Worm (Caenorhabditis elegans) whole organism, L4 larva: Measurements from ENCODE around the gene shc-2.

Source experiments
- D1046.2 ChIP-seq: fragments of 200-800 bp; sonication (Bioruptor generic); IDR thresholded peaks from 2 replicates; pipeline ENCODE4 v1.3.6; 2022; ENCODE audit warnings: missing genetic modification characterization, missing compliant biosample characterization
- F37D6.2 ChIP-seq: sonication (generic microtip); optimal IDR thresholded peaks from 2 replicates; lab custom pipeline; 2016; ENCODE audit warnings: mild to moderate bottlenecking, missing genetic modification characterization, missing compliant biosample characterization
- Y5F2A.4 ChIP-seq: fragments of 200-800 bp; sonication (Bioruptor generic); optimal IDR thresholded peaks from 2 replicates; lab custom pipeline; 2018; ENCODE audit warnings: mild to moderate bottlenecking, missing genetic modification characterization, missing compliant biosample characterization
- ZK337.2 ChIP-seq: fragments of 200-800 bp; sonication (Bioruptor generic); IDR thresholded peaks from 2 replicates; pipeline ENCODE4 v1.3.6; 2022; ENCODE audit warnings: missing genetic modification reagents, missing genetic modification characterization, missing compliant biosample characterization
- ZK546.5 ChIP-seq, 2 experiments: sonication (generic microtip); optimal IDR thresholded peaks; 2 replicates each; lab custom pipeline; 2017; ENCODE audit warnings: missing biosample characterization in 2 of 2, missing genetic modification characterization in 2 of 2
- aha-1 ChIP-seq: fragments of 150-350 bp; peaks from one replicate; lab custom pipeline; 2014; ENCODE audit warnings: missing biosample characterization, missing genetic modification characterization
- ama-1 ChIP-seq: fragments of 150-350 bp; optimal IDR thresholded peaks from 2 replicates; lab custom pipeline; 2014; ENCODE audit warnings: inconsistent platforms, mixed read lengths
- arid-1 ChIP-seq: fragments of 200-800 bp; sonication (Bioruptor generic); conservative IDR thresholded peaks from 2 replicates; pipeline ENCODE4 v1.3.6; 2022; ENCODE audit warnings: missing genetic modification reagents, missing genetic modification characterization, missing compliant biosample characterization
- attf-4 ChIP-seq: sonication (generic microtip); optimal IDR thresholded peaks from 3 replicates; lab custom pipeline; 2017; ENCODE audit warnings: missing biosample characterization, missing genetic modification characterization
- ceh-20 ChIP-seq: fragments of 200-800 bp; sonication (Bioruptor generic); IDR thresholded peaks from 2 replicates; pipeline ENCODE4 v1.3.6; 2022; ENCODE audit warnings: missing genetic modification reagents, missing genetic modification characterization, missing compliant biosample characterization
- ceh-28 ChIP-seq: fragments of 150-350 bp; optimal IDR thresholded peaks from 2 replicates; lab custom pipeline; 2014; ENCODE audit warnings: missing biosample characterization, missing genetic modification reagents, missing genetic modification characterization
- ceh-44 ChIP-seq: fragments of 200-800 bp; sonication (Bioruptor generic); IDR thresholded peaks from 2 replicates; pipeline ENCODE4 v1.3.6; 2022; ENCODE audit warnings: missing genetic modification reagents, missing genetic modification characterization, missing compliant biosample characterization
- ctbp-1 ChIP-seq: fragments of 200-800 bp; sonication (Bioruptor generic); IDR thresholded peaks from 2 replicates; pipeline ENCODE4 v1.3.6; 2022; ENCODE audit warnings: missing genetic modification reagents, missing genetic modification characterization, missing compliant biosample characterization
- daf-16 ChIP-seq, 3 experiments: sonication (generic microtip); optimal IDR thresholded peaks; 2 replicates each; lab custom pipeline; 2016 to 2017; ENCODE audit warnings: missing genetic modification characterization in 3 of 3, missing genetic modification reagents in 3 of 3, mild to moderate bottlenecking in 2 of 3, missing compliant biosample characterization in 2 of 3, missing biosample characterization in 1 of 3, moderate library complexity in 1 of 3
- dmd-6 ChIP-seq: fragments of 200-800 bp; sonication (Bioruptor generic); IDR thresholded peaks from 2 replicates; pipeline ENCODE4 v1.3.6; 2022; ENCODE audit warnings: missing genetic modification reagents, missing genetic modification characterization, missing compliant biosample characterization
- dmd-8 ChIP-seq: fragments of 200-800 bp; sonication (Bioruptor generic); IDR thresholded peaks from 2 replicates; pipeline ENCODE4 v1.3.6; 2022; ENCODE audit warnings: missing genetic modification characterization, missing compliant biosample characterization
- dpl-1 ChIP-seq: fragments of 150-350 bp; optimal IDR thresholded peaks from 2 replicates; lab custom pipeline; 2014; ENCODE audit warnings: missing biosample characterization, missing genetic modification reagents, missing genetic modification characterization
- dve-1 ChIP-seq: sonication (generic microtip); optimal IDR thresholded peaks from 2 replicates; lab custom pipeline; 2017; ENCODE audit warnings: antibody characterized with exemption, mild to moderate bottlenecking, missing genetic modification characterization, missing compliant biosample characterization; ENCODE audit not compliant: insufficient read depth
- hmg-1.1 ChIP-seq: fragments of 200-800 bp; sonication (Bioruptor generic); IDR thresholded peaks from 2 replicates; pipeline ENCODE4 v1.3.6; 2022; ENCODE audit warnings: missing genetic modification reagents, missing genetic modification characterization, missing compliant biosample characterization
- lin-1 ChIP-seq: fragments of 200-800 bp; sonication (Bioruptor generic); IDR thresholded peaks from 2 replicates; pipeline ENCODE4 v1.3.6; 2022; ENCODE audit warnings: missing genetic modification reagents, missing genetic modification characterization, missing compliant biosample characterization
- lin-13 ChIP-seq: fragments of 150-350 bp; optimal IDR thresholded peaks from 2 replicates; lab custom pipeline; 2014; ENCODE audit warnings: missing biosample characterization, missing genetic modification reagents, missing genetic modification characterization
- lin-38 ChIP-seq: fragments of 200-800 bp; sonication (Bioruptor generic); IDR thresholded peaks from 2 replicates; pipeline ENCODE4 v1.3.6; 2022; ENCODE audit warnings: missing genetic modification reagents, missing genetic modification characterization, missing compliant biosample characterization
- mdl-1 ChIP-seq, 2 experiments: fragments of 150-350 bp in 1 of 2; sonication (generic microtip) in 1 of 2; optimal IDR thresholded peaks; 2 replicates each; lab custom pipeline; 2014 to 2017; ENCODE audit warnings: missing biosample characterization in 2 of 2, missing genetic modification characterization in 2 of 2
- mdt-29 ChIP-seq: fragments of 200-800 bp; sonication (Bioruptor generic); IDR thresholded peaks from 2 replicates; pipeline ENCODE4 v1.3.6; 2022; ENCODE audit warnings: missing genetic modification reagents, missing genetic modification characterization, missing compliant biosample characterization
- nhr-102 ChIP-seq: sonication (generic microtip); optimal IDR thresholded peaks from 2 replicates; lab custom pipeline; 2016; ENCODE audit warnings: mild to moderate bottlenecking, missing genetic modification characterization, moderate library complexity, missing compliant biosample characterization
- nhr-11 ChIP-seq: fragments of 150-350 bp; optimal IDR thresholded peaks from 2 replicates; lab custom pipeline; 2014; ENCODE audit warnings: missing biosample characterization, missing genetic modification characterization
- nhr-111 ChIP-seq: fragments of 200-800 bp; sonication (Bioruptor generic); optimal IDR thresholded peaks from 2 replicates; lab custom pipeline; 2018; ENCODE audit warnings: mild to moderate bottlenecking, missing genetic modification characterization, missing compliant biosample characterization
- nhr-237 ChIP-seq: sonication (generic microtip); optimal IDR thresholded peaks from 2 replicates; lab custom pipeline; 2017; ENCODE audit warnings: missing biosample characterization, missing genetic modification characterization
- nhr-28 ChIP-seq: fragments of 150-350 bp; optimal IDR thresholded peaks from 2 replicates; lab custom pipeline; 2014; ENCODE audit warnings: missing biosample characterization, missing genetic modification characterization
- nhr-41 ChIP-seq: fragments of 200-800 bp; sonication (Bioruptor generic); IDR thresholded peaks from 2 replicates; pipeline ENCODE4 v1.3.6; 2022; ENCODE audit warnings: missing genetic modification reagents, missing genetic modification characterization, missing compliant biosample characterization
- nhr-6 ChIP-seq: fragments of 150-350 bp; optimal IDR thresholded peaks from 2 replicates; lab custom pipeline; 2014; ENCODE audit warnings: missing biosample characterization, missing genetic modification characterization
- pha-4 ChIP-seq, 2 experiments: fragments of 150-350 bp in 1 of 2; fragments of 200-800 bp in 1 of 2; sonication (Bioruptor generic) in 1 of 2; IDR thresholded peaks in 1 of 2; optimal IDR thresholded peaks in 1 of 2; 2 replicates each; pipeline versions ENCODE4 v1.3.6 to Lab custom; 2014 to 2022; ENCODE audit warnings: missing genetic modification characterization in 2 of 2, missing genetic modification reagents in 2 of 2, missing biosample characterization in 1 of 2, missing compliant biosample characterization in 1 of 2
- rbr-2 ChIP-seq: sonication (generic microtip); optimal IDR thresholded peaks from 2 replicates; lab custom pipeline; 2016; ENCODE audit warnings: missing genotype, missing genetic modification characterization, missing compliant biosample characterization
- skn-1 ChIP-seq: fragments of 150-350 bp; optimal IDR thresholded peaks from 2 replicates; lab custom pipeline; 2014; ENCODE audit warnings: missing biosample characterization, missing genetic modification characterization
- snpc-1.2 ChIP-seq: fragments of 200-800 bp; sonication (Bioruptor generic); IDR thresholded peaks from 2 replicates; pipeline ENCODE4 v1.3.6; 2022; ENCODE audit warnings: missing genetic modification reagents, missing genetic modification characterization, missing compliant biosample characterization
- snpc-4 ChIP-seq: fragments of 150-350 bp; optimal IDR thresholded peaks from 2 replicates; lab custom pipeline; 2014; ENCODE audit warnings: missing biosample characterization, missing genetic modification characterization
- spr-1 ChIP-seq: sonication (generic microtip); optimal IDR thresholded peaks from 2 replicates; lab custom pipeline; 2016; ENCODE audit warnings: mild to moderate bottlenecking, missing genetic modification characterization, missing compliant biosample characterization
- spr-3 ChIP-seq: fragments of 200-800 bp; sonication (Bioruptor generic); optimal IDR thresholded peaks from 2 replicates; lab custom pipeline; 2018; ENCODE audit warnings: mild to moderate bottlenecking, missing genetic modification characterization, missing compliant biosample characterization
- unc-62 ChIP-seq, 3 experiments: fragments of 150-350 bp in 1 of 3; sonication (generic microtip); optimal IDR thresholded peaks in 2 of 3; peaks in 1 of 3; 1 replicate in 1 of 3; 2 replicates in 2 of 3; lab custom pipeline; 2014 to 2017; ENCODE audit warnings: missing biosample characterization in 3 of 3, missing genetic modification characterization in 3 of 3, missing genetic modification reagents in 3 of 3, missing genotype in 1 of 3
- vab-7 ChIP-seq: fragments of 200-800 bp; sonication (Bioruptor generic); IDR thresholded peaks from 2 replicates; pipeline ENCODE4 v1.3.6; 2022; ENCODE audit warnings: missing genetic modification reagents, missing genetic modification characterization, missing compliant biosample characterization
- zag-1 ChIP-seq: fragments of 150-350 bp; optimal IDR thresholded peaks from 2 replicates; lab custom pipeline; 2014; ENCODE audit warnings: missing biosample characterization, missing genetic modification characterization
- zfp-2 ChIP-seq: sonication (generic microtip); optimal IDR thresholded peaks from 2 replicates; lab custom pipeline; 2016; ENCODE audit warnings: mild to moderate bottlenecking, missing genetic modification characterization, missing compliant biosample characterization

Gene shc-2

DNA sequence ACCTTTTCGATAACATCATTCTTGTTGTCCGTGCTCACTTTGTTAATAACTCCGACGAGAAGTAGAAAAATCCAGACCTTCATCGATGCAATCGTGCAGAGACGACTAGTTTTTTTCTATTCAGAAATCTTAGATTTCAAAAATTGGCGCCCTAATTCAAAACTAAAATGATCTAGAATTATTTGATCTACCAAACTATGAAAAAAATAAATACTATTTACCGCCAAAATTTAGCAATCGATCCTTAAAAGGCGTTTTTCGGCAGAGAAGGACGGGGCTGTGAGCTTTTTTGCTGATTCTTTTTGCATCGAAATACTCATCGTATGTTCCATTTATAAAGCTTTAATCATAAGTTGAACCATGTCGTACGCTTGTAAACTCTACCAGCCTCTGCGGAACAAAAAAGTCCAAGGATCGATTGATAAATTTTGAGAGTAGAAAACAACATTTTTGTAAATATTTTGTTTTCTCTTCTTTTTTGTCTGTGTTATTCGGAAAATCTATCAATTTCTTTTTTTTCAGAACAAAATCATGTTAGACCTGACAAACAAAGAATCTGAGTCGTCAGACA, 19.5 kb upstream of the shc-2 start, which contains the start of the genes try-1 and zyg-12:
Gene try-1 (minus strand): TSS at position 148 of the 571 bp plus-strand sequence.
Gene zyg-12 (plus strand): TSS at position 521 of the 571 bp plus-strand sequence.
- no peak for TF ChIP-seq rbr-2 (tag; lab: Kevin White, UChicago)
- peak; percentile 42; the same call in 1 of the 2 replicates for TF ChIP-seq lin-38 (GFP tag; lab: Robert Waterston, UW)
- no peak for TF ChIP-seq nhr-11 (tag; lab: Kevin White, UChicago)
- TF ChIP-seq skn-1 (tag; lab: Kevin White, UChicago) = no peak
- TF ChIP-seq pha-4 (GFP tag; IDR thresholded peaks at IDR 0.05; lab: Robert Waterston, UW) = no peak
- TF ChIP-seq pha-4 (tag; optimal IDR thresholded peaks at IDR 0.05; lab: Kevin White, UChicago) = no peak

DNA sequence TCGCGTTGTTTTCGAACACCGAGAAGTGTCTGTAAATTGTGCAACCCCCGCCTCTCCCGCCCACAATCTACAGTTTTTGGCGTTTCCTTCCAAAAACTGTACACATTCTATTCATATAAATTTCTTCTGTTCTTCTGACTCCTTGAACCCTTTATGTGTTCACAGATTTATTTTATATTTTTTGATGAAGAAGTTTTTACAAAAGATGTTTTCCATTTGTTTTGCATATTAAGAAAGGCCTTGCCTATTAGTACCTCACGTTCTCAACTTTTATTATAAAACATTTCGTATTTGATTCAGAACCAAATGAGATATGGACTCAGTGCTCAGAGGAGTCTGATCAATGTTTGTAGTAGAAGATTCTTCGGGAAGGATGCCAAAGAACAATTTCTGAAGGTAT, 15.7 kb upstream of the shc-2 start, which contains the start of gene ndx-3:
Gene ndx-3 (plus strand): TSS at position 301 of the 400 bp plus-strand sequence.
- no peak for TF ChIP-seq nhr-11 (tag; lab: Kevin White, UChicago)

DNA sequence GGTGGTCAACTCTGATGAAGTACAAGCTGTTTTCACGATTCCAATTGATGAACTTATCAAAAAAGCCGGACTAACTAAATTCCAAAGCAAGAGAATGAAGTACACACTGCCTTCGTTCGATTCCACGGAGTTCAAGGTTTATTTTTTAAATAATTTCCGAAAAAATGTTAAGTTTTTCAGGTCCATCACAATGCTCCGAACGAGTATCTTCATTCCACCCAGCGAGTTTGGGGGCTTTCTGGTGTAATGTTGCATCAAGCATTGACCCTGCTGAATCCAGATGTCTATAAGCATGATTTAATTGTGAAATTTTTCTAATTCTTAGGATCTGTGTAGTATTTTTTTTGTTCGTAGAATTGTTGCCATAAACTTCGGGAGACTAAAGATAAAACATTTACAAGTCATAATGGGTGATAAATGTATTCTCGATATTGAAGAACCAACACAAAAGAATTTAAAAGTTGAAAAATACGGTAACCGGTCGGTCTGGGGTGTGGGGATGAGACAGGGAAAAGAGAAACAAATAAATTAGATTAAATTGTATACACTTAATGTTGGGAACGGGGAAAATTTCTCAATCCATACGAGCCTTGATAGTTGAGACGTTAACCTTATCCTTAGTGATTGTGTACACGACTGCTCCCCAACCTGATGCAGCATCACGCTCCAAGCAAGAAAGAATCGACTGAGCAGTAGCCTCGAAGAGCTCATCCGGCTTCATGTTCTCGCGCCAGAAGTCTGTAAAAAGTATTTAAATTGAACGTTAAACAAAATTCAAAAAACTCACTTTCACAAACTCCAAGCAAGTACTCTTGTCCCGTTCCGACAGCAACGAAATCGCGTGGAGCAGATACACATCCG, 14.6 kb upstream of the shc-2 start:
- TF ChIP-seq D1046.2 (GFP tag; lab: Robert Waterston, UW) = no peak
- no peak for TF ChIP-seq vab-7 (GFP tag; lab: Robert Waterston, UW)
- TF ChIP-seq nhr-102 = no peak
- no peak for TF ChIP-seq ZK337.2 (GFP tag; lab: Robert Waterston, UW)
- no peak for TF ChIP-seq hmg-1.1 (GFP tag; lab: Robert Waterston, UW)
- peak; percentile 54 for TF ChIP-seq lin-38 (GFP tag; lab: Robert Waterston, UW)
- no peak for TF ChIP-seq spr-1
- peak; percentile 25; the same call in 1 of the 2 replicates for TF ChIP-seq snpc-1.2 (GFP tag; lab: Robert Waterston, UW)
- TF ChIP-seq dpl-1 (GFP tag; lab: Kevin White, UChicago) = no peak
- TF ChIP-seq Y5F2A.4 (GFP tag; lab: Kevin White, UChicago) = no peak
- TF ChIP-seq nhr-6 (tag; lab: Kevin White, UChicago) = no peak
- no peak for TF ChIP-seq rbr-2 (tag; lab: Kevin White, UChicago)
- no peak for TF ChIP-seq attf-4 (tag; lab: Kevin White, UChicago)
- no peak for TF ChIP-seq snpc-4 (tag; lab: Kevin White, UChicago)
- TF ChIP-seq spr-3 = no peak
- no peak for TF ChIP-seq dmd-6
- peak; percentile 94 for TF ChIP-seq aha-1
- TF ChIP-seq daf-16 (GFP tag; optimal IDR thresholded peaks at IDR 0.05; lab: Kevin White, UChicago) = no peak
- TF ChIP-seq daf-16 (tag; optimal IDR thresholded peaks at IDR 0.05; lab: Kevin White, UChicago) = no peak
- TF ChIP-seq lin-13 (GFP tag; lab: Kevin White, UChicago) = no peak
- no peak for TF ChIP-seq F37D6.2 (tag; lab: Kevin White, UChicago)
- peak in 1 of 2 experiments; percentile 62 for TF ChIP-seq unc-62 (GFP tag; optimal IDR thresholded peaks at IDR 0.05 in 1 of 2; lab: Kevin White, UChicago)
- TF ChIP-seq unc-62 (tag; optimal IDR thresholded peaks at IDR 0.05; lab: Kevin White, UChicago) = no peak
- TF ChIP-seq dmd-8 (GFP tag; lab: Robert Waterston, UW) = no peak
- TF ChIP-seq zag-1 = no peak
- no peak for TF ChIP-seq nhr-41
- TF ChIP-seq ceh-44 = no peak
- no peak for TF ChIP-seq zfp-2 (tag; lab: Kevin White, UChicago)
- no peak for TF ChIP-seq ZK546.5 (tag; optimal IDR thresholded peaks at IDR 0.05; lab: Kevin White, UChicago)
- TF ChIP-seq nhr-28 (tag; lab: Kevin White, UChicago) = no peak
- TF ChIP-seq, all 104 proteins: peak for 4

DNA sequence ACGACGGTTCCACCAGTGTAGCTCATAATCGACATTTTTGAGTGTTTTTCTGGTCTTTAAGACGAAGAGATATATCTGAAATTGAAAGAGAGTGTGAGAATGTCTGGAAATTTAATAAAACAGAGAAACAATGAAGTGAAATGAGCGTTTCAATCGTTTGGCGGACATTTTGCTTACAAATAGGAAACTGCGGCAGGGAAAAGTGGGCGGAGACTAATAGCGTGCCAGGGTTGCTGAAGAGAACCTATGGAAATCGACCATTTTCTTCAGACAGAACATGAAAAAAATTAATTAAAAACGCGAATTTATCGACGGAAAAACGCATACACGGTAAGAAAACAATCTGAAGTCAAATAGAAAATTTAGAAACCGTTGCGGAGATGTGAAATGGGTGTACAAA, 13.6 kb upstream of the shc-2 start, which contains the start of gene pbs-3:
Gene pbs-3 (minus strand): TSS at position 75 of the 400 bp plus-strand sequence.
- TF ChIP-seq nhr-41 (no peak), spr-3 (no peak), lin-13 (GFP tag; lab: Kevin White, UChicago) (peak; percentile 58), ceh-44 (no peak), nhr-237 (tag; lab: Kevin White, UChicago) (no peak), ceh-28 (tag; lab: Kevin White, UChicago) (no peak), ama-1 (lab: Kevin White, UChicago) (peak; percentile 66), lin-1 (GFP tag; lab: Robert Waterston, UW) (no peak), ceh-20 (GFP tag; lab: Robert Waterston, UW) (no peak), aha-1 (no peak), mdl-1 (tag; optimal IDR thresholded peaks at IDR 0.05; lab: Kevin White, UChicago) (peak in 1 of 2 experiments; percentile 5), daf-16 (GFP tag; optimal IDR thresholded peaks at IDR 0.05; lab: Kevin White, UChicago) (no peak), daf-16 (tag; optimal IDR thresholded peaks at IDR 0.05; lab: Kevin White, UChicago) (peak; percentile 35), nhr-111 (no peak), mdt-29 (no peak), arid-1 (no peak), ctbp-1 (GFP tag; lab: Robert Waterston, UW) (no peak), dve-1 (peak; percentile 66)
